Worm (Caenorhabditis elegans): ENCODE results near the gene pgp-5.

ce11 chrX:10902723-10903322 lies 43.7 kb upstream of the pgp-5 start, which contains the start of gene acbp-3:
- TF ChIP-seq egl-44 (GFP tag; IDR thresholded peaks at IDR 0.05), result no peak
- no peak for TF ChIP-seq unc-130 (GFP tag; optimal IDR thresholded peaks at IDR 0.05)
